Worm (Caenorhabditis elegans) whole organism, mixed stage, embryonic: ENCODE results near the gene clec-68.

Experiments used
- ceh-83 ChIP-seq: fragments of 200-800 bp; sonication (Bioruptor generic); optimal IDR thresholded peaks from 2 replicates; lab custom pipeline; 2018; ENCODE audit warnings: mild to moderate bottlenecking, missing genetic modification characterization, missing compliant biosample characterization
- cnd-1 ChIP-seq: fragments of 200-800 bp; sonication (Bioruptor generic); optimal IDR thresholded peaks from 2 replicates; lab custom pipeline; 2018; ENCODE audit warnings: mild to moderate bottlenecking, missing genetic modification characterization, missing compliant biosample characterization
- hlh-1 ChIP-seq: fragments of 150-350 bp; optimal IDR thresholded peaks from 2 replicates; lab custom pipeline; 2014; ENCODE audit warnings: missing biosample characterization, missing genetic modification reagents, missing genetic modification characterization
- lsy-2 ChIP-seq: fragments of 150-350 bp; optimal IDR thresholded peaks from 2 replicates; lab custom pipeline; 2014; ENCODE audit warnings: missing biosample characterization, missing genetic modification characterization
- mab-5 ChIP-seq: fragments of 150-350 bp; optimal IDR thresholded peaks from 2 replicates; lab custom pipeline; 2014; ENCODE audit warnings: missing biosample characterization, missing genetic modification characterization
- pha-4 ChIP-seq: fragments of 150-350 bp; optimal IDR thresholded peaks from 2 replicates; lab custom pipeline; 2018; ENCODE audit warnings: missing biosample characterization, missing genetic modification reagents, missing genetic modification characterization
- snpc-4 ChIP-seq: fragments of 150-350 bp; optimal IDR thresholded peaks from 2 replicates; lab custom pipeline; 2014; ENCODE audit warnings: missing biosample characterization, missing genetic modification characterization

- TF ChIP-seq ceh-83 (no peak), mab-5 (tag; lab: Kevin White, UChicago) (no peak), pha-4 (no peak), cnd-1 (tag; lab: Kevin White, UChicago) (no peak), hlh-1 (tag; lab: Kevin White, UChicago) (no peak), snpc-4 (no peak), lsy-2 (tag; lab: Kevin White, UChicago) (no peak)
Measured at ce11 chrIV:3885369-3885768, 40.8 kb upstream of the clec-68 start, which contains the start of gene oac-22.
